Fruit fly (Drosophila melanogaster) whole organism, embryonic: ENCODE results near the gene uif.

Experiments
- Atf3 ChIP-seq: fragments of 200-800 bp; sonication (Bioruptor generic); optimal IDR thresholded peaks from 3 replicates; lab custom pipeline; 2016; ENCODE audit warnings: missing biosample characterization, missing genetic modification characterization
- Bteb2 ChIP-seq: fragments of 200-800 bp; sonication (Bioruptor generic); optimal IDR thresholded peaks from 2 replicates; lab custom pipeline; 2016; ENCODE audit warnings: missing biosample characterization, missing genetic modification characterization
- CG11723 ChIP-seq: fragments of 200-800 bp; sonication (Bioruptor generic); optimal IDR thresholded peaks from 2 replicates; lab custom pipeline; 2017; ENCODE audit warnings: missing biosample characterization, mild to moderate bottlenecking, missing genetic modification characterization
- CG12104 ChIP-seq: fragments of 200-800 bp; sonication (Bioruptor generic); optimal IDR thresholded peaks from 3 replicates; lab custom pipeline; 2016; ENCODE audit warnings: missing biosample characterization, missing genetic modification characterization
- CG13775 ChIP-seq: fragments of 200-800 bp; sonication (Bioruptor generic); optimal IDR thresholded peaks from 3 replicates; lab custom pipeline; 2017; ENCODE audit warnings: missing biosample characterization, mild to moderate bottlenecking, missing genetic modification characterization
- CG13894 ChIP-seq: fragments of 200-800 bp; sonication (Bioruptor generic); optimal IDR thresholded peaks from 3 replicates; lab custom pipeline; 2018; ENCODE audit warnings: missing biosample characterization, mild to moderate bottlenecking, missing genetic modification characterization, moderate library complexity
- CG14710 ChIP-seq: fragments of 200-800 bp; sonication (Bioruptor generic); optimal IDR thresholded peaks from 3 replicates; lab custom pipeline; 2019; ENCODE audit warnings: missing biosample characterization, mild to moderate bottlenecking, missing genetic modification characterization, moderate library complexity
- CG15011 ChIP-seq: fragments of 200-800 bp; sonication (Bioruptor generic); optimal IDR thresholded peaks from 3 replicates; lab custom pipeline; 2018; ENCODE audit warnings: missing biosample characterization, mild to moderate bottlenecking, missing genetic modification characterization
- CG1529 ChIP-seq: fragments of 200-800 bp; sonication (Bioruptor generic); optimal IDR thresholded peaks from 3 replicates; lab custom pipeline; 2018; ENCODE audit warnings: missing biosample characterization, missing genetic modification characterization
- CG2875 ChIP-seq: fragments of 200-800 bp; sonication (Bioruptor generic); optimal IDR thresholded peaks from 2 replicates; lab custom pipeline; 2017; ENCODE audit warnings: missing biosample characterization, mild to moderate bottlenecking, missing genetic modification characterization, missing genetic modification reagents
- CG30431 ChIP-seq: fragments of 200-800 bp; sonication (Bioruptor generic); optimal IDR thresholded peaks from 2 replicates; lab custom pipeline; 2017; ENCODE audit warnings: missing biosample characterization, missing genetic modification characterization
- CG31388 ChIP-seq: fragments of 200-800 bp; sonication (Bioruptor generic); optimal IDR thresholded peaks from 2 replicates; lab custom pipeline; 2016; ENCODE audit warnings: missing biosample characterization, missing genetic modification characterization
- CG32767 ChIP-seq: fragments of 200-800 bp; sonication (Bioruptor generic); IDR thresholded peaks from 2 replicates; pipeline ENCODE4 v1.3.6; 2022; ENCODE audit warnings: missing biosample characterization, missing genetic modification characterization
- CG34224 ChIP-seq: fragments of 200-800 bp; sonication (Bioruptor generic); IDR thresholded peaks from 3 replicates; pipeline ENCODE4 v1.3.6; 2022; ENCODE audit warnings: missing biosample characterization, missing genetic modification characterization; ENCODE audit not compliant: partially characterized antibody
- CG34422 ChIP-seq: fragments of 200-800 bp; sonication (Bioruptor generic); IDR thresholded peaks from 3 replicates; pipeline ENCODE4 v1.3.6; 2022; ENCODE audit warnings: missing biosample characterization, missing genetic modification characterization
- CG3995 ChIP-seq: fragments of 200-800 bp; sonication (Bioruptor generic); optimal IDR thresholded peaks from 3 replicates; lab custom pipeline; 2016; ENCODE audit warnings: missing biosample characterization, missing genetic modification characterization
- CG4730 ChIP-seq: fragments of 200-800 bp; sonication (Bioruptor generic); IDR thresholded peaks from 2 replicates; pipeline ENCODE4 v1.3.6; 2022; ENCODE audit warnings: missing biosample characterization, missing genetic modification characterization
- CG6765 ChIP-seq: fragments of 200-800 bp; sonication (Bioruptor generic); optimal IDR thresholded peaks from 3 replicates; lab custom pipeline; 2017; ENCODE audit warnings: missing biosample characterization, mild to moderate bottlenecking, missing genetic modification characterization
- CG7556 ChIP-seq: fragments of 200-800 bp; sonication (Bioruptor generic); optimal IDR thresholded peaks from 2 replicates; lab custom pipeline; 2017; ENCODE audit warnings: missing biosample characterization, mild to moderate bottlenecking, missing genetic modification characterization
- CG8478 ChIP-seq: fragments of >200 bp; optimal IDR thresholded peaks from 2 replicates; lab custom pipeline; 2018
- CG9817 ChIP-seq: fragments of 200-800 bp; sonication (Bioruptor generic); optimal IDR thresholded peaks from 2 replicates; lab custom pipeline; 2018; ENCODE audit warnings: missing biosample characterization, mild to moderate bottlenecking, missing genetic modification characterization, moderate library complexity
- CG9876 ChIP-seq: fragments of 200-800 bp; sonication (Bioruptor generic); optimal IDR thresholded peaks from 2 replicates; lab custom pipeline; 2016; ENCODE audit warnings: missing biosample characterization, missing genetic modification characterization
- CoRest ChIP-seq: fragments of 200-800 bp; sonication (Bioruptor generic); optimal IDR thresholded peaks from 3 replicates; lab custom pipeline; 2018; ENCODE audit warnings: missing biosample characterization, mild to moderate bottlenecking, missing genetic modification characterization, moderate library complexity
- D ChIP-seq, 2 experiments: fragments of 200-800 bp in 1 of 2; fragments of >200 bp in 1 of 2; sonication (Bioruptor generic) in 1 of 2; optimal IDR thresholded peaks; 2 replicates in 1 of 2; 3 replicates in 1 of 2; lab custom pipeline; 2017; ENCODE audit warnings: mild to moderate bottlenecking in 1 of 2, missing biosample characterization in 1 of 2, missing genetic modification characterization in 1 of 2, missing genetic modification reagents in 1 of 2
- D19A ChIP-seq: fragments of 200-800 bp; optimal IDR thresholded peaks from 3 replicates; lab custom pipeline; 2019; ENCODE audit warnings: missing biosample characterization, mild to moderate bottlenecking, missing genetic modification characterization, moderate library complexity
- Dref ChIP-seq: fragments of 200-800 bp; sonication (Bioruptor generic); IDR thresholded peaks from 2 replicates; pipeline ENCODE4 v1.3.6; 2022; ENCODE audit warnings: missing biosample characterization, missing genetic modification characterization
- ERR ChIP-seq: fragments of 200-800 bp; sonication (Bioruptor generic); optimal IDR thresholded peaks from 2 replicates; lab custom pipeline; 2016; ENCODE audit warnings: missing biosample characterization, missing genetic modification characterization
- Fer3 ChIP-seq: fragments of 200-800 bp; sonication (Bioruptor generic); optimal IDR thresholded peaks from 2 replicates; lab custom pipeline; 2018; ENCODE audit warnings: missing biosample characterization, mild to moderate bottlenecking, missing genetic modification characterization, moderate library complexity
- GATAe ChIP-seq: fragments of 200-800 bp; sonication (Bioruptor generic); conservative IDR thresholded peaks from 2 replicates; pipeline ENCODE4 v1.3.6; 2022; ENCODE audit warnings: missing biosample characterization, missing genetic modification characterization
- Gug ChIP-seq: fragments of 200-800 bp; sonication (Bioruptor generic); IDR thresholded peaks from 4 replicates; pipeline ENCODE4 v1.3.6; 2022; ENCODE audit warnings: missing biosample characterization, missing genetic modification characterization
- Lim3 ChIP-seq: fragments of 200-800 bp; sonication (Bioruptor generic); IDR thresholded peaks from 2 replicates; pipeline ENCODE4 v1.3.6; 2022; ENCODE audit warnings: missing biosample characterization, missing genetic modification characterization
- Rx ChIP-seq: fragments of 200-800 bp; sonication (Bioruptor generic); IDR thresholded peaks from 2 replicates; pipeline ENCODE4 v1.3.6; 2022; ENCODE audit warnings: missing biosample characterization, missing genetic modification characterization
- cato ChIP-seq: fragments of 200-800 bp; sonication (Bioruptor generic); optimal IDR thresholded peaks from 2 replicates; lab custom pipeline; 2016; ENCODE audit warnings: missing biosample characterization, missing genetic modification characterization, borderline replicate concordance
- chn ChIP-seq: fragments of 200-800 bp; sonication (Bioruptor generic); optimal IDR thresholded peaks from 2 replicates; lab custom pipeline; 2016; ENCODE audit warnings: missing biosample characterization, missing genetic modification characterization
- dan ChIP-seq: fragments of 200-800 bp; sonication (Bioruptor generic); IDR thresholded peaks from 2 replicates; pipeline ENCODE4 v1.3.6; 2022; ENCODE audit warnings: missing biosample characterization, missing genetic modification characterization
- dati ChIP-seq: fragments of 200-800 bp; sonication (Bioruptor generic); IDR thresholded peaks from 2 replicates; pipeline ENCODE4 v1.3.6; 2022; ENCODE audit warnings: missing biosample characterization, missing genetic modification characterization
- ftz-f1 ChIP-seq: fragments of 200-800 bp; sonication (Bioruptor generic); optimal IDR thresholded peaks from 2 replicates; lab custom pipeline; 2016; ENCODE audit warnings: missing biosample characterization, missing genetic modification characterization
- gcm ChIP-seq: fragments of 200-800 bp; sonication (Bioruptor generic); optimal IDR thresholded peaks from 2 replicates; lab custom pipeline; 2019; ENCODE audit warnings: missing biosample characterization, mild to moderate bottlenecking, missing genetic modification characterization, moderate library complexity
- hb ChIP-seq: fragments of 200-800 bp; sonication (Bioruptor generic); IDR thresholded peaks from 3 replicates; pipeline ENCODE4 v1.3.6; 2022; ENCODE audit warnings: missing biosample characterization, missing genetic modification characterization; ENCODE audit not compliant: partially characterized antibody
- hkb ChIP-seq, 2 experiments: fragments of 200-800 bp in 1 of 2; fragments of >200 bp in 1 of 2; sonication (Bioruptor generic) in 1 of 2; IDR thresholded peaks in 1 of 2; optimal IDR thresholded peaks in 1 of 2; 2 replicates each; pipeline versions ENCODE4 v1.3.6 to Lab custom; 2017 to 2022; ENCODE audit warnings: missing biosample characterization in 1 of 2, missing genetic modification characterization in 1 of 2
- klu ChIP-seq: fragments of 200-800 bp; sonication (Bioruptor generic); IDR thresholded peaks from 2 replicates; pipeline ENCODE4 v1.3.6; 2022; ENCODE audit warnings: missing biosample characterization, missing genetic modification characterization
- org-1 ChIP-seq: fragments of 200-800 bp; sonication (Bioruptor generic); optimal IDR thresholded peaks from 2 replicates; lab custom pipeline; 2017; ENCODE audit warnings: missing biosample characterization, missing genetic modification characterization
- phol ChIP-seq: fragments of 200-800 bp; sonication (Bioruptor generic); optimal IDR thresholded peaks from 3 replicates; lab custom pipeline; 2018; ENCODE audit warnings: missing biosample characterization, mild to moderate bottlenecking, missing genetic modification characterization, moderate library complexity
- ranshi ChIP-seq: fragments of 200-800 bp; sonication (Bioruptor generic); IDR thresholded peaks from 2 replicates; pipeline ENCODE4 v1.3.6; 2022; ENCODE audit warnings: missing biosample characterization, missing genetic modification characterization
- salm ChIP-seq: fragments of 200-800 bp; sonication (Bioruptor generic); optimal IDR thresholded peaks from 2 replicates; lab custom pipeline; 2018; ENCODE audit warnings: missing biosample characterization, mild to moderate bottlenecking, missing genetic modification characterization
- sim ChIP-seq: fragments of 200-800 bp; sonication (Bioruptor generic); IDR thresholded peaks from 2 replicates; pipeline ENCODE4 v1.3.6; 2022; ENCODE audit warnings: missing biosample characterization, missing genetic modification characterization
- sisA ChIP-seq: fragments of 200-800 bp; sonication (Bioruptor generic); IDR thresholded peaks from 2 replicates; pipeline ENCODE4 v1.3.6; 2022; ENCODE audit warnings: missing biosample characterization, missing genetic modification characterization
- twi ChIP-seq: fragments of 200-800 bp; optimal IDR thresholded peaks from 2 replicates; lab custom pipeline; 2019; ENCODE audit warnings: missing biosample characterization, mild to moderate bottlenecking, missing genetic modification characterization, moderate library complexity
- usp ChIP-seq: fragments of >200 bp; optimal IDR thresholded peaks from 2 replicates; lab custom pipeline; 2017; ENCODE audit warnings: missing biosample characterization, missing genetic modification characterization
- vnd ChIP-seq: fragments of 200-800 bp; sonication (Bioruptor generic); IDR thresholded peaks from 3 replicates; pipeline ENCODE4 v1.3.6; 2022; ENCODE audit warnings: missing biosample characterization, missing genetic modification characterization; ENCODE audit not compliant: partially characterized antibody

Gene uif

DNA sequence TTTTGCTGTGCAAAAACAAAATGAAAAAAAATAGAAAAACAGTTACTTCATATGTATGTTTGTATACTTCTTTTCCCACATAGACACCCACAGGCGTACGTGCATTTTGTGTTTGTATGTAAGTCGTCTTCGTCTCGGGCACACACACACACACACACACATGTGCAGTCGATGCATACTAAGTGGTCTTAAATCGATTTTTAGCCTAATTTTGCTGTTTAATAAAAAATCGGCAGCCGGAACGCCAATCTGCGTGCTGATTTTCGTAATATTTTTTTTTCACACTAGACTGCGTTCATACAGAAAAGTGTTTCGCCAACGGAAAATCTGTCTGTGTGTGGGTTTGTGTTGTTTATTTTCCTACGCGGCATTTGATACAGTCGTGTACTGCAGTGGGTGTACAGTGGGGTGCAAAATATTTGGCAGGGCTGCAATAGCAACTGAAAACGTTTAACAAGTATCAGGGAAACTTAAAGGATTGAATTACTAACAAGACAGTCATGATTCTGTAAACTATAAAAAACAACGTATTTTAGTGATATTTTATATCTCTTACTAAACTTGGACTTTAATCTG is 23.0 kb upstream of the uif start (continued):
- TF ChIP-seq dati (GFP tag; lab: Robert Waterston, UW) = no peak
- TF ChIP-seq ftz-f1 (GFP tag; lab: Kevin White, UChicago) = no peak
- no peak for TF ChIP-seq CG30431 (GFP tag; lab: Kevin White, UChicago)
- no peak for TF ChIP-seq Rx (GFP tag; lab: Robert Waterston, UW)
- TF ChIP-seq Bteb2 = no peak
- no peak for TF ChIP-seq CG2875 (GFP tag; lab: Kevin White, UChicago)
- peak; percentile 61; the same call in 1 of the 3 replicates for TF ChIP-seq CG34422 (GFP tag; lab: Robert Waterston, UW)
- no peak for TF ChIP-seq CG7556 (GFP tag; lab: Kevin White, UChicago)
- no peak for TF ChIP-seq org-1 (GFP tag; lab: Kevin White, UChicago)
- no peak for TF ChIP-seq CoRest (tag; lab: Kevin White, UChicago)
- no peak for TF ChIP-seq salm (tag; lab: Kevin White, UChicago)
- TF ChIP-seq Gug (GFP tag; lab: Robert Waterston, UW) = peak; percentile 66; the same call in 2 of the 4 replicates
- peak; percentile 32 for TF ChIP-seq ERR (GFP tag; lab: Kevin White, UChicago)
- TF ChIP-seq dan = no peak
- no peak for TF ChIP-seq CG4730
- peak; percentile 1 for TF ChIP-seq CG6765 (GFP tag; lab: Kevin White, UChicago)
- no peak for TF ChIP-seq CG9876 (GFP tag; lab: Kevin White, UChicago)
- TF ChIP-seq usp (GFP tag; lab: Kevin White, UChicago) = no peak
- no peak for TF ChIP-seq CG15011 (GFP tag; lab: Kevin White, UChicago)
- TF ChIP-seq CG13775 (GFP tag; lab: Kevin White, UChicago) = no peak
- TF ChIP-seq vnd = no peak
- no peak for TF ChIP-seq hb (GFP tag; lab: Robert Waterston, UW)
- no peak for TF ChIP-seq chn (GFP tag; lab: Kevin White, UChicago)
- TF ChIP-seq Atf3 (GFP tag; lab: Kevin White, UChicago) = no peak
- peak; percentile 83 for TF ChIP-seq CG8478
- peak; percentile 32; the same call in 1 of the 2 replicates for TF ChIP-seq sisA (GFP tag; lab: Robert Waterston, UW)
- TF ChIP-seq klu (GFP tag; lab: Robert Waterston, UW) = no peak
- TF ChIP-seq CG32767 (GFP tag; lab: Robert Waterston, UW) = no peak
- TF ChIP-seq D (optimal IDR thresholded peaks at IDR 0.05; lab: Kevin White, UChicago) = no peak
- TF ChIP-seq D (GFP tag; optimal IDR thresholded peaks at IDR 0.05; lab: Kevin White, UChicago) = no peak
- no peak for TF ChIP-seq CG12104 (GFP tag; lab: Kevin White, UChicago)
- no peak for TF ChIP-seq CG14710 (tag; lab: Kevin White, UChicago)
- peak; percentile 48 for TF ChIP-seq Fer3 (tag; lab: Kevin White, UChicago)
- no peak for TF ChIP-seq twi (tag; lab: Kevin White, UChicago)
- TF ChIP-seq D19A (tag; lab: Kevin White, UChicago) = no peak
- 0 out of 2 replicates have a peak, but pooled peaks have one; percentile 8 for TF ChIP-seq ranshi (GFP tag; lab: Robert Waterston, UW)
- no peak for TF ChIP-seq Dref (GFP tag; lab: Robert Waterston, UW)
- TF ChIP-seq CG34224 (GFP tag; lab: Robert Waterston, UW) = no peak
- no peak for TF ChIP-seq phol (tag; lab: Kevin White, UChicago)
- no peak for TF ChIP-seq GATAe (GFP tag; lab: Robert Waterston, UW)
- peak; percentile 5 for TF ChIP-seq CG31388
- 0 out of 2 replicates have a peak, but pooled peaks have one; percentile 19 for TF ChIP-seq sim (GFP tag; lab: Robert Waterston, UW)
- TF ChIP-seq Lim3 (GFP tag; lab: Robert Waterston, UW) = no peak
- TF ChIP-seq CG3995 (GFP tag; lab: Kevin White, UChicago) = no peak
- no peak for TF ChIP-seq CG13894
- TF ChIP-seq gcm (GFP tag; lab: Kevin White, UChicago) = no peak
- TF ChIP-seq CG9817 (tag; lab: Kevin White, UChicago) = no peak
- no peak for TF ChIP-seq hkb (optimal IDR thresholded peaks at IDR 0.05; lab: Kevin White, UChicago)
- peak; percentile 53; the same call in 1 of the 2 replicates for TF ChIP-seq hkb (GFP tag; IDR thresholded peaks at IDR 0.05; lab: Robert Waterston, UW)
- TF ChIP-seq cato (GFP tag; lab: Kevin White, UChicago) = no peak
- no peak for TF ChIP-seq CG1529 (GFP tag; lab: Kevin White, UChicago)
- TF ChIP-seq CG11723 = no peak
